Fruit fly (Drosophila melanogaster) whole organism, embryonic: ENCODE results near the gene CG31538.

Experiments
- Abd-B ChIP-seq: fragments of 200-800 bp; sonication (Bioruptor generic); optimal IDR thresholded peaks from 2 replicates; lab custom pipeline; 2018; ENCODE audit warnings: missing biosample characterization, mild to moderate bottlenecking, missing genetic modification characterization, moderate library complexity
- Aef1 ChIP-seq: fragments of 200-800 bp; sonication (Bioruptor generic); IDR thresholded peaks from 3 replicates; pipeline ENCODE4 v1.3.6; 2022; ENCODE audit warnings: missing biosample characterization, missing genetic modification characterization
- Atf3 ChIP-seq: fragments of 200-800 bp; sonication (Bioruptor generic); optimal IDR thresholded peaks from 3 replicates; lab custom pipeline; 2016; ENCODE audit warnings: missing biosample characterization, missing genetic modification characterization
- CG1024 ChIP-seq: fragments of 200-800 bp; sonication (Bioruptor generic); IDR thresholded peaks from 2 replicates; pipeline ENCODE4 v1.3.6; 2022; ENCODE audit warnings: missing biosample characterization, missing genetic modification characterization
- CG10267 ChIP-seq: fragments of 200-800 bp; sonication (Bioruptor generic); optimal IDR thresholded peaks from 2 replicates; lab custom pipeline; 2018; ENCODE audit warnings: missing biosample characterization, mild to moderate bottlenecking, missing genetic modification characterization, moderate library complexity
- CG10565 ChIP-seq: fragments of 200-800 bp; sonication (Bioruptor generic); optimal IDR thresholded peaks from 3 replicates; lab custom pipeline; 2016; ENCODE audit warnings: missing biosample characterization, mild to moderate bottlenecking, missing genetic modification characterization
- CG10959 ChIP-seq: fragments of 200-800 bp; sonication (Bioruptor generic); IDR thresholded peaks from 2 replicates; pipeline ENCODE4 v1.3.6; 2022; ENCODE audit warnings: missing biosample characterization, missing genetic modification characterization
- CG10979 ChIP-seq: fragments of 200-800 bp; sonication (Bioruptor generic); optimal IDR thresholded peaks from 2 replicates; lab custom pipeline; 2018; ENCODE audit warnings: missing biosample characterization, mild to moderate bottlenecking, missing genetic modification characterization, moderate library complexity
- CG12155 ChIP-seq: fragments of 200-800 bp; sonication (Bioruptor generic); optimal IDR thresholded peaks from 3 replicates; lab custom pipeline; 2016; ENCODE audit warnings: missing biosample characterization, missing genetic modification characterization
- CG14860 ChIP-seq: fragments of 200-800 bp; sonication (Bioruptor generic); IDR thresholded peaks from 3 replicates; pipeline ENCODE4 v1.3.6; 2022; ENCODE audit warnings: missing biosample characterization, missing genetic modification characterization; ENCODE audit not compliant: partially characterized antibody
- CG15011 ChIP-seq: fragments of 200-800 bp; sonication (Bioruptor generic); optimal IDR thresholded peaks from 3 replicates; lab custom pipeline; 2018; ENCODE audit warnings: missing biosample characterization, mild to moderate bottlenecking, missing genetic modification characterization
- CG15696 ChIP-seq: fragments of 200-800 bp; sonication (Bioruptor generic); optimal IDR thresholded peaks from 2 replicates; lab custom pipeline; 2019; ENCODE audit warnings: missing biosample characterization, mild to moderate bottlenecking, missing genetic modification characterization, moderate library complexity
- CG1602 ChIP-seq: fragments of 200-800 bp; sonication (Bioruptor generic); optimal IDR thresholded peaks from 3 replicates; lab custom pipeline; 2016; ENCODE audit warnings: missing biosample characterization, missing genetic modification characterization
- CG16779 ChIP-seq: fragments of 200-800 bp; sonication (Bioruptor generic); IDR thresholded peaks from 2 replicates; pipeline ENCODE4 v1.3.6; 2022; ENCODE audit warnings: missing biosample characterization, missing genetic modification characterization
- CG17612 ChIP-seq: fragments of 200-800 bp; sonication (Bioruptor generic); IDR thresholded peaks from 2 replicates; pipeline ENCODE4 v1.3.6; 2022; ENCODE audit warnings: missing biosample characterization, missing genetic modification characterization
- CG2199 ChIP-seq: fragments of 200-800 bp; sonication (Bioruptor generic); IDR thresholded peaks from 3 replicates; pipeline ENCODE4 v1.3.6; 2022; ENCODE audit warnings: missing biosample characterization, missing genetic modification characterization
- CG32767 ChIP-seq: fragments of 200-800 bp; sonication (Bioruptor generic); IDR thresholded peaks from 2 replicates; pipeline ENCODE4 v1.3.6; 2022; ENCODE audit warnings: missing biosample characterization, missing genetic modification characterization
- CG34224 ChIP-seq: fragments of 200-800 bp; sonication (Bioruptor generic); IDR thresholded peaks from 3 replicates; pipeline ENCODE4 v1.3.6; 2022; ENCODE audit warnings: missing biosample characterization, missing genetic modification characterization; ENCODE audit not compliant: partially characterized antibody
- CG34376 ChIP-seq: fragments of 200-800 bp; sonication (Bioruptor generic); optimal IDR thresholded peaks from 2 replicates; lab custom pipeline; 2018; ENCODE audit warnings: missing biosample characterization, mild to moderate bottlenecking, missing genetic modification characterization
- CG4328 ChIP-seq: fragments of 200-800 bp; sonication (Bioruptor generic); optimal IDR thresholded peaks from 3 replicates; lab custom pipeline; 2017; ENCODE audit warnings: missing biosample characterization, missing genetic modification reagents, missing genetic modification characterization
- CG4820 ChIP-seq: fragments of 200-800 bp; sonication (Bioruptor generic); optimal IDR thresholded peaks from 3 replicates; lab custom pipeline; 2016; ENCODE audit warnings: missing biosample characterization, missing genetic modification characterization
- CG5180 ChIP-seq: fragments of 200-800 bp; sonication (Bioruptor generic); optimal IDR thresholded peaks from 3 replicates; lab custom pipeline; 2017; ENCODE audit warnings: missing biosample characterization, missing genetic modification characterization, mild to moderate bottlenecking, moderate library complexity, missing genetic modification reagents
- CG8281 ChIP-seq: fragments of 200-800 bp; sonication (Bioruptor generic); optimal IDR thresholded peaks from 2 replicates; lab custom pipeline; 2018; ENCODE audit warnings: missing biosample characterization, mild to moderate bottlenecking, missing genetic modification characterization, moderate library complexity
- CG9932 ChIP-seq: fragments of 200-800 bp; sonication (Bioruptor generic); IDR thresholded peaks from 2 replicates; pipeline ENCODE4 v1.3.6; 2022; ENCODE audit warnings: missing biosample characterization, missing genetic modification characterization
- D ChIP-seq, 2 experiments: fragments of 200-800 bp in 1 of 2; fragments of >200 bp in 1 of 2; sonication (Bioruptor generic) in 1 of 2; optimal IDR thresholded peaks; 2 replicates in 1 of 2; 3 replicates in 1 of 2; lab custom pipeline; 2017; ENCODE audit warnings: mild to moderate bottlenecking in 1 of 2, missing biosample characterization in 1 of 2, missing genetic modification characterization in 1 of 2, missing genetic modification reagents in 1 of 2
- Dfd ChIP-seq, 2 experiments: fragments of >200 bp; optimal IDR thresholded peaks; 2 replicates each; lab custom pipeline; 2017; ENCODE audit warnings: missing biosample characterization in 2 of 2, missing genetic modification characterization in 2 of 2
- Elba2 ChIP-seq: fragments of 200-800 bp; sonication (Bioruptor generic); optimal IDR thresholded peaks from 3 replicates; lab custom pipeline; 2016; ENCODE audit warnings: missing biosample characterization, missing genetic modification characterization
- Fer2 ChIP-seq: fragments of 200-800 bp; sonication (Bioruptor generic); optimal IDR thresholded peaks from 2 replicates; lab custom pipeline; 2018; ENCODE audit warnings: missing biosample characterization, mild to moderate bottlenecking, missing genetic modification characterization, moderate library complexity
- GATAe ChIP-seq: fragments of 200-800 bp; sonication (Bioruptor generic); conservative IDR thresholded peaks from 2 replicates; pipeline ENCODE4 v1.3.6; 2022; ENCODE audit warnings: missing biosample characterization, missing genetic modification characterization
- Hand ChIP-seq: fragments of 200-800 bp; sonication (Bioruptor generic); optimal IDR thresholded peaks from 2 replicates; lab custom pipeline; 2017; ENCODE audit warnings: mild to moderate bottlenecking, missing biosample characterization, missing genetic modification reagents, missing genetic modification characterization
- Hmx ChIP-seq: fragments of 200-800 bp; sonication (Bioruptor generic); optimal IDR thresholded peaks from 2 replicates; lab custom pipeline; 2016; ENCODE audit warnings: missing biosample characterization, missing genetic modification characterization
- Lhr ChIP-seq: fragments of 200-800 bp; sonication (Bioruptor generic); optimal IDR thresholded peaks from 3 replicates; lab custom pipeline; 2017; ENCODE audit warnings: mild to moderate bottlenecking, missing biosample characterization, missing genetic modification reagents, missing genetic modification characterization
- Pdp1 ChIP-seq, 2 experiments: fragments of 200-800 bp; sonication (Bioruptor generic); optimal IDR thresholded peaks; 3 replicates each; lab custom pipeline; 2016; ENCODE audit warnings: missing biosample characterization in 2 of 2, missing genetic modification characterization in 2 of 2, mild to moderate bottlenecking in 1 of 2, moderate library complexity in 1 of 2
- Sox100B ChIP-seq: fragments of 200-800 bp; sonication (Bioruptor generic); optimal IDR thresholded peaks from 3 replicates; lab custom pipeline; 2018; ENCODE audit warnings: missing biosample characterization, mild to moderate bottlenecking, missing genetic modification characterization
- Stat92E ChIP-seq, 3 experiments: fragments of >200 bp in 2 of 3; fragments of 200-800 bp in 1 of 3; sonication (Bioruptor generic) in 1 of 3; optimal IDR thresholded peaks; 2 replicates each; lab custom pipeline; 2017 to 2019; ENCODE audit warnings: missing biosample characterization in 3 of 3, missing genetic modification characterization in 3 of 3, mild to moderate bottlenecking in 1 of 3, moderate library complexity in 1 of 3
- Xrp1 ChIP-seq: fragments of 200-800 bp; sonication (Bioruptor generic); IDR thresholded peaks from 2 replicates; pipeline ENCODE4 v1.3.6; 2022; ENCODE audit warnings: missing biosample characterization, missing genetic modification characterization
- fd96Cb ChIP-seq: fragments of 200-800 bp; sonication (Bioruptor generic); optimal IDR thresholded peaks from 2 replicates; lab custom pipeline; 2018; ENCODE audit warnings: missing biosample characterization, mild to moderate bottlenecking, missing genetic modification characterization, moderate library complexity
- hbn ChIP-seq: fragments of 200-800 bp; sonication (Bioruptor generic); IDR thresholded peaks from 2 replicates; pipeline ENCODE4 v1.3.6; 2022; ENCODE audit warnings: missing biosample characterization, missing genetic modification characterization; ENCODE audit not compliant: partially characterized antibody
- kah ChIP-seq: fragments of 200-800 bp; sonication (Bioruptor generic); optimal IDR thresholded peaks from 2 replicates; lab custom pipeline; 2018; ENCODE audit warnings: missing biosample characterization, mild to moderate bottlenecking, missing genetic modification characterization
- knrl ChIP-seq: fragments of 200-800 bp; sonication (Bioruptor generic); IDR thresholded peaks from 3 replicates; pipeline ENCODE4 v1.3.6; 2022; ENCODE audit warnings: missing biosample characterization, missing genetic modification characterization; ENCODE audit not compliant: partially characterized antibody
- nerfin-1 ChIP-seq: fragments of 200-800 bp; sonication (Bioruptor generic); optimal IDR thresholded peaks from 3 replicates; lab custom pipeline; 2019; ENCODE audit warnings: missing biosample characterization, mild to moderate bottlenecking, missing genetic modification characterization, moderate library complexity
- pb ChIP-seq: fragments of 200-800 bp; sonication (Bioruptor generic); optimal IDR thresholded peaks from 3 replicates; lab custom pipeline; 2016; ENCODE audit warnings: missing biosample characterization, missing genetic modification characterization
- pho ChIP-seq: fragments of 200-800 bp; sonication (Bioruptor generic); optimal IDR thresholded peaks from 2 replicates; lab custom pipeline; 2016; ENCODE audit warnings: missing biosample characterization, missing genetic modification characterization
- pita ChIP-seq: fragments of 200-800 bp; sonication (Bioruptor generic); optimal IDR thresholded peaks from 2 replicates; lab custom pipeline; 2017; ENCODE audit warnings: missing biosample characterization, mild to moderate bottlenecking, missing genetic modification characterization
- stwl ChIP-seq: fragments of 200-800 bp; sonication (Bioruptor generic); optimal IDR thresholded peaks from 3 replicates; lab custom pipeline; 2018; ENCODE audit warnings: missing biosample characterization, mild to moderate bottlenecking, missing genetic modification characterization, moderate library complexity
- tin ChIP-seq: fragments of 200-800 bp; sonication (Bioruptor generic); optimal IDR thresholded peaks from 3 replicates; lab custom pipeline; 2016; ENCODE audit warnings: missing biosample characterization, missing genetic modification characterization
- trh ChIP-seq: fragments of 200-800 bp; sonication (Bioruptor generic); optimal IDR thresholded peaks from 2 replicates; lab custom pipeline; 2016; ENCODE audit warnings: missing biosample characterization, missing genetic modification characterization
- vfl ChIP-seq: fragments of 200-800 bp; sonication (Bioruptor generic); optimal IDR thresholded peaks from 2 replicates; lab custom pipeline; 2016; ENCODE audit warnings: missing biosample characterization, missing genetic modification characterization

The CG31538 gene

dm6 chr3R:5256462-5257146, 21.0 kb downstream of the CG31538 start, which contains the start of the genes Enoph and Hph (continued):
- TF ChIP-seq Hmx (GFP tag; lab: Kevin White, UChicago) (no peak), pho (GFP tag; lab: Kevin White, UChicago) (peak; percentile 51), knrl (GFP tag; lab: Robert Waterston, UW) (peak; percentile 83), pita (GFP tag; lab: Kevin White, UChicago) (no peak), CG1024 (GFP tag; lab: Robert Waterston, UW) (peak; percentile 23; the same call in 1 of the 2 replicates), CG1602 (GFP tag; lab: Kevin White, UChicago) (peak; percentile 59), CG15696 (tag; lab: Kevin White, UChicago) (peak; percentile 57), Stat92E (GFP tag; optimal IDR thresholded peaks at IDR 0.05; lab: Kevin White, UChicago) (no peak), Dfd (GFP tag; optimal IDR thresholded peaks at IDR 0.05; lab: Kevin White, UChicago) (no peak), CG4328 (GFP tag; lab: Kevin White, UChicago) (peak; percentile 34), nerfin-1 (tag; lab: Kevin White, UChicago) (peak; percentile 13), Pdp1 (GFP tag; optimal IDR thresholded peaks at IDR 0.05; lab: Kevin White, UChicago) (peak; percentile 24 to 63), D (optimal IDR thresholded peaks at IDR 0.05; lab: Kevin White, UChicago) (no peak), D (GFP tag; optimal IDR thresholded peaks at IDR 0.05; lab: Kevin White, UChicago) (peak; percentile 20), CG2199 (no peak), Xrp1 (GFP tag; lab: Robert Waterston, UW) (peak; percentile 46; the same call in 1 of the 2 replicates), fd96Cb (tag; lab: Kevin White, UChicago) (peak; percentile 56), trh (GFP tag; lab: Kevin White, UChicago) (peak; percentile 33), Elba2 (peak; percentile 42), CG17612 (GFP tag; lab: Robert Waterston, UW) (no peak), CG5180 (peak; percentile 30), Atf3 (peak; percentile 20), Fer2 (tag; lab: Kevin White, UChicago) (peak; percentile 57), CG34376 (GFP tag; lab: Kevin White, UChicago) (no peak), kah (GFP tag; lab: Kevin White, UChicago) (no peak), Abd-B (peak; percentile 79), hbn (GFP tag; lab: Robert Waterston, UW) (peak; percentile 47), CG14860 (GFP tag; lab: Robert Waterston, UW) (peak; percentile 75; the same call in 2 of the 3 replicates), CG16779 (GFP tag; lab: Robert Waterston, UW) (0 out of 2 replicates have a peak, but pooled peaks have one; percentile 23), Sox100B (GFP tag; lab: Kevin White, UChicago) (peak; percentile 69), tin (GFP tag; lab: Kevin White, UChicago) (peak; percentile 69), Hand (GFP tag; lab: Kevin White, UChicago) (no peak), CG12155 (GFP tag; lab: Kevin White, UChicago) (peak; percentile 71), CG10565 (no peak), Lhr (GFP tag; lab: Kevin White, UChicago) (peak; percentile 7), Aef1 (GFP tag; lab: Robert Waterston, UW) (peak; percentile 55; the same call in 2 of the 3 replicates), CG10267 (peak; percentile 90), CG8281 (no peak), CG34224 (GFP tag; lab: Robert Waterston, UW) (peak; percentile 77), vfl (GFP tag; lab: Kevin White, UChicago) (peak; percentile 13), CG9932 (GFP tag; lab: Robert Waterston, UW) (peak; percentile 82), CG10979 (tag; lab: Kevin White, UChicago) (peak; percentile 52), CG32767 (GFP tag; lab: Robert Waterston, UW) (no peak), GATAe (GFP tag; lab: Robert Waterston, UW) (no peak), CG15011 (no peak), CG10959 (no peak), CG4820 (GFP tag; lab: Kevin White, UChicago) (peak; percentile 65), pb (GFP tag; lab: Kevin White, UChicago) (no peak), stwl (tag; lab: Kevin White, UChicago) (peak; percentile 45)
